Fruit fly (Drosophila melanogaster): Measurements from ENCODE around the gene Rh5.
A peak's percentile ranks its signal among the peaks of the same experiment; 100 is the strongest.

DNA sequence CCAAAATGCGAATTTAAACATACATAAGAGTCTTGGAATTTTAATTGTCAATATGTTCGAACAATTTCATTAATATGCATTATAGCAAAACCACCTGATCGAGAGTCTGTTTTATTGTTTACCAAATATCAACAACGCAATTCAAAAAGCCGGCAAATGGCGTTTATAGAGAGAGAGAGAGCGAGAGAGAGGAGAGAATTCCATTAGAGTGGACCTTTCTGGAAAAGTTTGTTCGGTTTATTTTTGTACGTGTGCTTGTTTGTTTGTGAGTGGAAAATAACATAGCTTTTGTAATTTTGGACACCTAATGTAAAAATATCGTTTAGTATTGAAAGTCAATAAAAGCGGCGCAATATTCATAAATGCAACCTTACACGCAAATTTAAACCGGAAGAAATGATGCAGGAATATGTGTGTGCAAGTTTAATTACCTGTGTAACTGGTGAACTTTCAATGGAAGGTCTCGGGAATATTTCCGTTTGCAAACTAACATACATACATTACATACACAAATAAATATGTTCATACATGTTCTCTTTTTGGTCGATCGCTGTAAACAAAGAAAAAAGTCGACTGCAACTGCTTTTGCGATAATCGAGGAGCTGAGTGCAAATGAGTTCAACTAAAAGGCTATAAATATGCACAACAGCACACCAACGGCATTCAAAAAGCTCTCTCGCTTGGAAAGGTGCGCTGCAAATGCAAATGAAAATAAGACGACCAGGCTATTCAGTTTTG lies 36.8 kb downstream of the Rh5 start, which contains the start of gene CG6785:
- peak; percentile 69 for TF ChIP-seq CG34367 (tag; optimal IDR thresholded peaks at IDR 0.05)
- TF ChIP-seq Ets98B (GFP tag; IDR thresholded peaks at IDR 0.05): peak; percentile 85
- peak; percentile 82 for TF ChIP-seq Pif1B (GFP tag; optimal IDR thresholded peaks at IDR 0.05)
- peak; percentile 78 for TF ChIP-seq CG17806 (tag; optimal IDR thresholded peaks at IDR 0.05)
- TF ChIP-seq CG13204 (GFP tag; optimal IDR thresholded peaks at IDR 0.05): peak; percentile 9
- TF ChIP-seq Pif1A (GFP tag; optimal IDR thresholded peaks at IDR 0.05): peak; percentile 90
- TF ChIP-seq rn (GFP tag; IDR thresholded peaks at IDR 0.05): 0 out of 2 replicates have a peak, but pooled peaks have one; percentile 21
- no peak for TF ChIP-seq CG10348 (GFP tag; IDR thresholded peaks at IDR 0.05)
- peak; percentile 84 for TF ChIP-seq CG8301 (tag; optimal IDR thresholded peaks at IDR 0.05)

Data from whole organism, pupa.